Fruit fly (Drosophila melanogaster): ENCODE data around the gene Pfdn5.
A peak's percentile ranks its signal among the peaks of the same experiment; 100 is the strongest.

Pfdn5 gene

dm6 chr3R:22468829-22469487 is 17.9 kb upstream of the Pfdn5 start (continued):
- TF ChIP-seq CG3995 (GFP tag; optimal IDR thresholded peaks at IDR 0.05) = peak; percentile 23
- TF ChIP-seq fd102C (GFP tag; optimal IDR thresholded peaks at IDR 0.05) = no peak
- peak; percentile 86 for TF ChIP-seq CG11456 (GFP tag; IDR thresholded peaks at IDR 0.05)
- TF ChIP-seq Dip3 (GFP tag; optimal IDR thresholded peaks at IDR 0.05) = peak; percentile 82
- TF ChIP-seq D19B (GFP tag; optimal IDR thresholded peaks at IDR 0.05) = peak; percentile 66
- no peak for TF ChIP-seq CG2202 (tag; optimal IDR thresholded peaks at IDR 0.05)
- no peak for TF ChIP-seq Dp (GFP tag; optimal IDR thresholded peaks at IDR 0.05)
- TF ChIP-seq Sin3A (optimal IDR thresholded peaks at IDR 0.05) = no peak
- TF ChIP-seq CG4282 (GFP tag; optimal IDR thresholded peaks at IDR 0.05) = peak; percentile 62
- TF ChIP-seq dimm (GFP tag; IDR thresholded peaks at IDR 0.05) = peak; percentile 74
- TF ChIP-seq dati (GFP tag; IDR thresholded peaks at IDR 0.05) = no peak
- 0 out of 2 replicates have a peak, but pooled peaks have one; percentile 24 for TF ChIP-seq CG4360 (GFP tag; IDR thresholded peaks at IDR 0.05)
- 0 out of 2 replicates have a peak, but pooled peaks have one; percentile 39 for TF ChIP-seq Doc2 (GFP tag; IDR thresholded peaks at IDR 0.05)
- TF ChIP-seq CG6175 (GFP tag; IDR thresholded peaks at IDR 0.05) = peak; percentile 72; the same call in 2 of the 3 replicates
- no peak for TF ChIP-seq CG12769 (tag; optimal IDR thresholded peaks at IDR 0.05)
- peak; percentile 70 for TF ChIP-seq wor (GFP tag; IDR thresholded peaks at IDR 0.05)
- TF ChIP-seq CG30020 (tag; optimal IDR thresholded peaks at IDR 0.05) = no peak
- peak; percentile 88 for TF ChIP-seq HLH54F (GFP tag; optimal IDR thresholded peaks at IDR 0.05)
- peak; percentile 69 for TF ChIP-seq Six4 (GFP tag; optimal IDR thresholded peaks at IDR 0.05)
- TF ChIP-seq Side (GFP tag; optimal IDR thresholded peaks at IDR 0.05) = peak; percentile 87
- TF ChIP-seq CG34422 (GFP tag; IDR thresholded peaks at IDR 0.05) = peak; percentile 79; the same call in 1 of the 3 replicates
- TF ChIP-seq E2f1 (GFP tag; IDR thresholded peaks at IDR 0.05) = peak; percentile 76
- peak; percentile 92 for TF ChIP-seq Hand (GFP tag; optimal IDR thresholded peaks at IDR 0.05)
- TF ChIP-seq chn (GFP tag; optimal IDR thresholded peaks at IDR 0.05) = peak; percentile 67
- peak; percentile 89 for TF ChIP-seq CG3281 (GFP tag; optimal IDR thresholded peaks at IDR 0.05)
- peak; percentile 71; the same call in 2 of the 3 replicates for TF ChIP-seq H15 (GFP tag; IDR thresholded peaks at IDR 0.05)
- peak; percentile 57; the same call in 1 of the 2 replicates for TF ChIP-seq ara (GFP tag; IDR thresholded peaks at IDR 0.05)
- no peak for TF ChIP-seq CG15479 (GFP tag; optimal IDR thresholded peaks at IDR 0.05)
- TF ChIP-seq CG6654 (GFP tag; optimal IDR thresholded peaks at IDR 0.05) = peak; percentile 36
- no peak for TF ChIP-seq CG2129 (GFP tag; IDR thresholded peaks at IDR 0.05; ENCODE audit: partially characterized antibody)
- peak; percentile 81; the same call in 2 of the 3 replicates for TF ChIP-seq Mrtf (GFP tag; IDR thresholded peaks at IDR 0.05)
- peak; percentile 67 for TF ChIP-seq CG30431 (GFP tag; optimal IDR thresholded peaks at IDR 0.05)
- peak; percentile 76 for TF ChIP-seq CG1603 (tag; optimal IDR thresholded peaks at IDR 0.05)
- TF ChIP-seq CG2120 (GFP tag; optimal IDR thresholded peaks at IDR 0.05) = peak; percentile 95
- TF ChIP-seq CG17612 (GFP tag; IDR thresholded peaks at IDR 0.05) = peak; percentile 31; the same call in 1 of the 2 replicates
- no peak for TF ChIP-seq CG15601 (tag; optimal IDR thresholded peaks at IDR 0.05)
- TF ChIP-seq chinmo (GFP tag; IDR thresholded peaks at IDR 0.05; ENCODE audit: partially characterized antibody) = peak; percentile 64; the same call in 1 of the 4 replicates
- TF ChIP-seq CG2889 (GFP tag; IDR thresholded peaks at IDR 0.05) = peak; percentile 62
- TF ChIP-seq CG4730 (GFP tag; IDR thresholded peaks at IDR 0.05) = peak; percentile 80
- peak; percentile 77 for TF ChIP-seq CG32772 (GFP tag; IDR thresholded peaks at IDR 0.05)
- TF ChIP-seq H2.0 (GFP tag; IDR thresholded peaks at IDR 0.05) = peak; percentile 81
- peak; percentile 73 to 80 for TF ChIP-seq chif (GFP tag; optimal IDR thresholded peaks at IDR 0.05)
- TF ChIP-seq ash1 (GFP tag; optimal IDR thresholded peaks at IDR 0.05) = peak; percentile 50
- no peak for TF ChIP-seq eve (GFP tag; optimal IDR thresholded peaks at IDR 0.05)
- TF ChIP-seq CG12391 (tag; optimal IDR thresholded peaks at IDR 0.05) = peak; percentile 80
- TF ChIP-seq p53 (GFP tag; optimal IDR thresholded peaks at IDR 0.05) = peak; percentile 78
- no peak for TF ChIP-seq twi (tag; optimal IDR thresholded peaks at IDR 0.05)
- TF ChIP-seq insv (GFP tag; optimal IDR thresholded peaks at IDR 0.05) = no peak
- TF ChIP-seq fu2 (GFP tag; optimal IDR thresholded peaks at IDR 0.05) = peak; percentile 78
- TF ChIP-seq CG31441 (GFP tag; IDR thresholded peaks at IDR 0.05) = peak; percentile 84
- peak; percentile 87 to 89 for TF ChIP-seq dpn (GFP tag; optimal IDR thresholded peaks at IDR 0.05)

All from whole organism, embryonic.